Worm (Caenorhabditis elegans) whole organism, early embryonic: ENCODE data around the gene lgc-14.

ENCODE experiments used
- B0310.2 ChIP-seq: sonication (generic microtip); optimal IDR thresholded peaks from 2 replicates; lab custom pipeline; 2016; ENCODE audit warnings: mild to moderate bottlenecking, missing genetic modification characterization, missing compliant biosample characterization
- F13C5.2 ChIP-seq: sonication (generic microtip); optimal IDR thresholded peaks from 2 replicates; lab custom pipeline; 2017; ENCODE audit warnings: mild to moderate bottlenecking, missing genetic modification characterization, inconsistent platforms, missing compliant biosample characterization
- aly-1 ChIP-seq: sonication (generic microtip); optimal IDR thresholded peaks from 2 replicates; lab custom pipeline; 2016; ENCODE audit warnings: missing genetic modification characterization, missing compliant biosample characterization
- ama-1 ChIP-seq: fragments of 150-350 bp; optimal IDR thresholded peaks from 2 replicates; lab custom pipeline; 2014
- ceh-36 ChIP-seq: sonication (generic microtip); optimal IDR thresholded peaks from 2 replicates; lab custom pipeline; 2016; ENCODE audit warnings: missing genetic modification characterization, inconsistent platforms, missing compliant biosample characterization
- ets-7 ChIP-seq: sonication (generic microtip); optimal IDR thresholded peaks from 2 replicates; lab custom pipeline; 2016; ENCODE audit warnings: missing genotype, missing genetic modification characterization, missing compliant biosample characterization
- flt-1 ChIP-seq: fragments of 200-800 bp; sonication (Bioruptor generic); IDR thresholded peaks from 2 replicates; pipeline ENCODE4 v1.3.6; 2022; ENCODE audit warnings: missing genetic modification characterization, missing compliant biosample characterization
- hmg-4 ChIP-seq: fragments of 200-800 bp; sonication (Bioruptor generic); optimal IDR thresholded peaks from 2 replicates; lab custom pipeline; 2018; ENCODE audit warnings: mild to moderate bottlenecking, missing genetic modification characterization, missing compliant biosample characterization
- pes-1 ChIP-seq: fragments of 200-800 bp; sonication (Bioruptor generic); IDR thresholded peaks from 2 replicates; pipeline ENCODE4 v1.3.6; 2022; ENCODE audit warnings: missing genetic modification reagents, missing genetic modification characterization, missing compliant biosample characterization
- sea-1 ChIP-seq: fragments of 200-800 bp; sonication (Bioruptor generic); conservative IDR thresholded peaks from 2 replicates; pipeline ENCODE4 v1.3.6; 2022; ENCODE audit warnings: missing genetic modification characterization, missing compliant biosample characterization
- tbx-11 ChIP-seq: fragments of 200-800 bp; sonication (Bioruptor generic); IDR thresholded peaks from 2 replicates; pipeline ENCODE4 v1.3.6; 2022; ENCODE audit warnings: missing genetic modification characterization, missing compliant biosample characterization
- tbx-37 ChIP-seq: fragments of 200-800 bp; sonication (Bioruptor generic); conservative IDR thresholded peaks from 2 replicates; pipeline ENCODE4 v1.3.6; 2022; ENCODE audit warnings: missing genetic modification reagents, missing genetic modification characterization, missing compliant biosample characterization
- tra-4 ChIP-seq: sonication (generic microtip); optimal IDR thresholded peaks from 2 replicates; lab custom pipeline; 2017; ENCODE audit warnings: missing genetic modification characterization, missing compliant biosample characterization

- TF ChIP-seq tbx-11 (GFP tag; lab: Robert Waterston, UW) (no peak), flt-1 (GFP tag; lab: Robert Waterston, UW) (no peak), ama-1 (lab: Kevin White, UChicago) (no peak), ets-7 (tag; lab: Kevin White, UChicago) (no peak), tra-4 (tag; lab: Kevin White, UChicago) (no peak), aly-1 (tag; lab: Kevin White, UChicago) (no peak), B0310.2 (tag; lab: Kevin White, UChicago) (no peak), tbx-37 (GFP tag; lab: Robert Waterston, UW) (no peak), pes-1 (GFP tag; lab: Robert Waterston, UW) (no peak), hmg-4 (GFP tag; lab: Kevin White, UChicago) (no peak), F13C5.2 (tag; lab: Kevin White, UChicago) (no peak), ceh-36 (tag; lab: Kevin White, UChicago) (no peak), sea-1 (GFP tag; lab: Robert Waterston, UW) (no peak)
These were observed 13.3 kb upstream of the lgc-14 start for ce11 chrX:12097995-12098394.
